Worm (Caenorhabditis elegans) whole organism, L1 larva: ENCODE results near the gene H12D21.11.
A peak's percentile ranks its signal among the peaks of the same experiment; 100 is the strongest.

Experiments
- C16A3.4 ChIP-seq: fragments of 150-350 bp; optimal IDR thresholded peaks from 2 replicates; lab custom pipeline; 2014; ENCODE audit warnings: missing biosample characterization, missing genetic modification characterization
- F16B12.6 ChIP-seq: fragments of 150-350 bp; optimal IDR thresholded peaks from 2 replicates; lab custom pipeline; 2014; ENCODE audit warnings: missing biosample characterization, missing genetic modification characterization
- Y116A8C.19 ChIP-seq: sonication (generic microtip); optimal IDR thresholded peaks from 2 replicates; lab custom pipeline; 2016; ENCODE audit warnings: missing compliant biosample characterization, missing genetic modification characterization, borderline replicate concordance
- aly-2 ChIP-seq: fragments of 150-350 bp; optimal IDR thresholded peaks from 2 replicates; lab custom pipeline; 2014; ENCODE audit warnings: missing biosample characterization, missing genetic modification characterization
- ama-1 ChIP-seq: fragments of 150-350 bp; optimal IDR thresholded peaks from 2 replicates; lab custom pipeline; 2014
- blmp-1 ChIP-seq: fragments of 150-350 bp; optimal IDR thresholded peaks from 2 replicates; lab custom pipeline; 2014; ENCODE audit warnings: missing biosample characterization, missing genetic modification characterization
- ceh-63 ChIP-seq: fragments of 200-800 bp; sonication (Bioruptor generic); optimal IDR thresholded peaks from 2 replicates; lab custom pipeline; 2018; ENCODE audit warnings: mild to moderate bottlenecking, missing genetic modification characterization, missing compliant biosample characterization
- ceh-82 ChIP-seq, 3 experiments: fragments of 150-350 bp in 1 of 3; sonication (generic microtip) in 2 of 3; optimal IDR thresholded peaks; 2 replicates each; lab custom pipeline; 2014 to 2017; ENCODE audit warnings: missing biosample characterization in 3 of 3, missing genetic modification characterization in 3 of 3
- ceh-88 ChIP-seq: fragments of 200-800 bp; sonication (Bioruptor generic); IDR thresholded peaks from 2 replicates; pipeline ENCODE4 v1.3.6; 2022; ENCODE audit warnings: missing genetic modification characterization, missing compliant biosample characterization
- dpl-1 ChIP-seq, 3 experiments: fragments of 150-350 bp in 2 of 3; sonication (generic microtip) in 1 of 3; optimal IDR thresholded peaks; 2 replicates each; lab custom pipeline; 2014 to 2017; ENCODE audit warnings: missing biosample characterization in 3 of 3, missing genetic modification characterization in 3 of 3, missing genetic modification reagents in 3 of 3
- efl-1 ChIP-seq, 4 experiments: fragments of 150-350 bp; optimal IDR thresholded peaks in 3 of 4; peaks in 1 of 4; 1 replicate in 1 of 4; 2 replicates in 3 of 4; lab custom pipeline; 2014; ENCODE audit warnings: missing biosample characterization in 2 of 4, missing genetic modification characterization in 2 of 4, missing genetic modification reagents in 2 of 4
- efl-3 ChIP-seq: fragments of 200-800 bp; sonication (Bioruptor generic); optimal IDR thresholded peaks from 2 replicates; lab custom pipeline; 2018; ENCODE audit warnings: mild to moderate bottlenecking, missing genetic modification characterization, missing compliant biosample characterization
- elt-3 ChIP-seq, 6 experiments: fragments of 150-350 bp in 1 of 6; sonication (generic microtip); optimal IDR thresholded peaks; 2 replicates each; lab custom pipeline; 2017 to 2018; ENCODE audit warnings: missing biosample characterization in 6 of 6, missing genetic modification characterization in 6 of 6, inconsistent platforms in 1 of 6
- fkh-4 ChIP-seq: sonication (generic microtip); optimal IDR thresholded peaks from 2 replicates; lab custom pipeline; 2016; ENCODE audit warnings: missing compliant biosample characterization, missing genetic modification characterization, borderline replicate concordance
- fkh-8 ChIP-seq: sonication (generic microtip); optimal IDR thresholded peaks from 2 replicates; lab custom pipeline; 2016; ENCODE audit warnings: mild to moderate bottlenecking, missing genetic modification characterization, missing compliant biosample characterization
- grh-1 ChIP-seq: fragments of 200-800 bp; sonication (Bioruptor generic); IDR thresholded peaks from 2 replicates; pipeline ENCODE4 v1.3.6; 2022; ENCODE audit warnings: missing genetic modification reagents, missing genetic modification characterization, missing compliant biosample characterization
- hlh-17 ChIP-seq: fragments of 200-800 bp; sonication (Bioruptor generic); optimal IDR thresholded peaks from 2 replicates; lab custom pipeline; 2018; ENCODE audit warnings: missing genetic modification characterization, mild to moderate bottlenecking, missing compliant biosample characterization, moderate library complexity, borderline replicate concordance
- jun-1 ChIP-seq: fragments of 150-350 bp; optimal IDR thresholded peaks from 2 replicates; lab custom pipeline; 2014; ENCODE audit warnings: missing biosample characterization, missing genetic modification reagents, missing genetic modification characterization
- lin-14 ChIP-seq: fragments of 200-800 bp; sonication (Bioruptor generic); optimal IDR thresholded peaks from 2 replicates; lab custom pipeline; 2018; ENCODE audit warnings: mild to moderate bottlenecking, missing genetic modification characterization, moderate library complexity, missing compliant biosample characterization
- lin-35 ChIP-seq, 2 experiments: fragments of 150-350 bp; optimal IDR thresholded peaks; 2 replicates each; lab custom pipeline; 2014; ENCODE audit warnings: missing biosample characterization in 2 of 2, missing genetic modification characterization in 2 of 2, missing genetic modification reagents in 2 of 2
- lsy-2 ChIP-seq, 2 experiments: fragments of 150-350 bp; optimal IDR thresholded peaks; 2 replicates each; lab custom pipeline; 2014; ENCODE audit warnings: missing biosample characterization in 2 of 2, missing genetic modification characterization in 2 of 2
- mdl-1 ChIP-seq, 2 experiments: fragments of 150-350 bp; optimal IDR thresholded peaks; 2 replicates each; lab custom pipeline; 2014 to 2017; ENCODE audit warnings: missing biosample characterization in 2 of 2, missing genetic modification characterization in 2 of 2, inconsistent platforms in 1 of 2
- mep-1 ChIP-seq: fragments of 150-350 bp; optimal IDR thresholded peaks from 2 replicates; lab custom pipeline; 2014; ENCODE audit warnings: missing biosample characterization, missing genetic modification characterization
- nhr-12 ChIP-seq: sonication (generic microtip); optimal IDR thresholded peaks from 2 replicates; lab custom pipeline; 2017; ENCODE audit warnings: missing biosample characterization, missing genetic modification characterization
- nhr-20 ChIP-seq: sonication (generic microtip); optimal IDR thresholded peaks from 2 replicates; lab custom pipeline; 2016; ENCODE audit warnings: mild to moderate bottlenecking, missing genetic modification characterization, missing compliant biosample characterization
- nhr-47 ChIP-seq: sonication (generic microtip); optimal IDR thresholded peaks from 2 replicates; lab custom pipeline; 2016; ENCODE audit warnings: mild to moderate bottlenecking, missing genetic modification characterization, moderate library complexity, missing compliant biosample characterization
- nhr-76 ChIP-seq: sonication (generic microtip); optimal IDR thresholded peaks from 2 replicates; lab custom pipeline; 2017; ENCODE audit warnings: missing biosample characterization, missing genetic modification characterization
- nhr-84 ChIP-seq: sonication (generic microtip); optimal IDR thresholded peaks from 2 replicates; lab custom pipeline; 2017; ENCODE audit warnings: missing biosample characterization, missing genetic modification characterization
- nhr-85 ChIP-seq: sonication (generic microtip); peaks from one replicate; lab custom pipeline; 2016; ENCODE audit warnings: missing genetic modification characterization, inconsistent platforms, missing compliant biosample characterization
- nhr-90 ChIP-seq: sonication (generic microtip); optimal IDR thresholded peaks from 2 replicates; lab custom pipeline; 2016; ENCODE audit warnings: mild to moderate bottlenecking, missing genetic modification characterization, missing compliant biosample characterization; ENCODE audit not compliant: poor library complexity
- pax-3 ChIP-seq: fragments of 200-800 bp; sonication (Bioruptor generic); optimal IDR thresholded peaks from 2 replicates; lab custom pipeline; 2018; ENCODE audit warnings: mild to moderate bottlenecking, missing genetic modification characterization, moderate library complexity, missing compliant biosample characterization
- rnt-1 ChIP-seq: sonication (generic microtip); optimal IDR thresholded peaks from 2 replicates; lab custom pipeline; 2016; ENCODE audit warnings: mild to moderate bottlenecking, missing genetic modification characterization, moderate library complexity, missing compliant biosample characterization
- skn-1 ChIP-seq: fragments of 150-350 bp; optimal IDR thresholded peaks from 2 replicates; lab custom pipeline; 2014; ENCODE audit warnings: missing biosample characterization, missing genetic modification characterization
- snu-23 ChIP-seq: sonication (generic microtip); optimal IDR thresholded peaks from 2 replicates; lab custom pipeline; 2016; ENCODE audit warnings: missing genetic modification characterization, missing compliant biosample characterization
- sptf-1 ChIP-seq: fragments of 150-350 bp; optimal IDR thresholded peaks from 2 replicates; lab custom pipeline; 2014; ENCODE audit warnings: missing biosample characterization, missing genetic modification characterization
- sup-37 ChIP-seq: fragments of 200-800 bp; sonication (Bioruptor generic); optimal IDR thresholded peaks from 2 replicates; lab custom pipeline; 2018; ENCODE audit warnings: mild to moderate bottlenecking, missing genetic modification characterization, missing compliant biosample characterization
- tbx-2 ChIP-seq: sonication (generic microtip); optimal IDR thresholded peaks from 2 replicates; lab custom pipeline; 2016; ENCODE audit warnings: missing genetic modification characterization, missing compliant biosample characterization
- tlp-1 ChIP-seq: fragments of 150-350 bp; optimal IDR thresholded peaks from 2 replicates; lab custom pipeline; 2014; ENCODE audit warnings: missing biosample characterization, missing genetic modification characterization
- unc-30 ChIP-seq: sonication (generic microtip); optimal IDR thresholded peaks from 2 replicates; lab custom pipeline; 2017; ENCODE audit warnings: missing biosample characterization, missing genetic modification characterization
- unc-86 ChIP-seq: sonication (generic microtip); optimal IDR thresholded peaks from 2 replicates; lab custom pipeline; 2016; ENCODE audit warnings: missing genetic modification characterization, missing compliant biosample characterization
- xbp-1 ChIP-seq: sonication (generic microtip); optimal IDR thresholded peaks from 2 replicates; lab custom pipeline; 2016; ENCODE audit warnings: missing genetic modification characterization, missing compliant biosample characterization
- ztf-11 ChIP-seq, 2 experiments: sonication (generic microtip); optimal IDR thresholded peaks; 2 replicates each; lab custom pipeline; 2016 to 2017; ENCODE audit warnings: missing genetic modification characterization in 2 of 2, missing biosample characterization in 1 of 2, missing compliant biosample characterization in 1 of 2

Gene H12D21.11

DNA sequence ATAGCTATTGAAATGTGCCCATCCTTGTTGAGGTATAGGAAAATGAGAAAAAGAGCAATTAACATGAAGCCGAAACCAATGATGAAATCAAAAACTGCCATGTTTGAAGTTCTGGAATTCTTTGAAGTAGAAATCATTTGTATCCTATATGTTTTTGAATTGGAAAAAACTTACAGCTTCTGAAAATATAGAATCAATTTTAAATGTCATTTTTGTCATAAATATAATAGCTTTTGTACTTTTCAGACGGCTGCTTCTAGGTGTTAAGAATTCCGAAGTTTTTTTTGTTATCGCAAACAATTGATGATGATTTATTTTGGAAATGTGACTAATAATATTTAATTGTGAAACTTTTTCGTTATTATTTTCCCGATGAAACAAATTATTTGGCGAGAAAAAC lies 31.3 kb downstream of the H12D21.11 start, which contains the start of gene C30G7.4:
TSS of gene C30G7.4 (minus strand) at position 101 of the 400 bp plus-strand sequence.
- TF ChIP-seq nhr-12 (tag; lab: Kevin White, UChicago) (no peak), hlh-17 (GFP tag; lab: Kevin White, UChicago) (no peak), elt-3 (tag; optimal IDR thresholded peaks at IDR 0.05; lab: Kevin White, UChicago) (no peak), efl-3 (GFP tag; lab: Kevin White, UChicago) (no peak), unc-30 (tag; lab: Kevin White, UChicago) (no peak), fkh-4 (tag; lab: Kevin White, UChicago) (no peak), Y116A8C.19 (tag; lab: Kevin White, UChicago) (no peak), fkh-8 (tag; lab: Kevin White, UChicago) (no peak), mdl-1 (tag; optimal IDR thresholded peaks at IDR 0.05; lab: Kevin White, UChicago) (no peak), nhr-84 (tag; lab: Kevin White, UChicago) (no peak), xbp-1 (tag; lab: Kevin White, UChicago) (no peak), dpl-1 (GFP tag; optimal IDR thresholded peaks at IDR 0.05; lab: Kevin White, UChicago) (no peak), tlp-1 (tag; lab: Kevin White, UChicago) (no peak), lsy-2 (tag; optimal IDR thresholded peaks at IDR 0.05; lab: Kevin White, UChicago) (no peak), blmp-1 (tag; lab: Kevin White, UChicago) (no peak), ama-1 (lab: Kevin White, UChicago) (no peak), sup-37 (no peak), nhr-47 (no peak)

DNA sequence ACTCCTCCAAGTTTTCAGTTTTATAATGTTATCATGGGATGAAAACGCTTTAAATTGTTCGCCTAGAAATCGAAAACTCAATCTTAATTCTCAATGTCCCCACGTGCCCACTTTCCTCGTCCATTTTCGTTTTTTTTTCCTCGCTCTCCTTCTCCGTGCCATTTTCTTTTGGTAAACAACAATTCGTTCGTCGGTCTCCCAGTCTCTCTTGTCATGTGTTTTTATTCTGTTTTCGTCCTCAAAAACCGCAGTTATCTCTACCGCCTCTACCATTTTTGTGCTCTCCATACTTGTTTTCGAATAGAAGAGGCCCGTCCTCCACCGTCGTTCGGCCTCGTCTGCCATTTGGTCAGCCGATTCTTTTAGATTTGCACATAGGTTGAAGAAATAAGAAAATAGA lies 32.9 kb downstream of the H12D21.11 start:
- TF ChIP-seq sup-37: no peak
- TF ChIP-seq grh-1 (GFP tag; lab: Robert Waterston, UW): no peak
- TF ChIP-seq elt-3 (tag; optimal IDR thresholded peaks at IDR 0.05; lab: Kevin White, UChicago): no peak
- TF ChIP-seq unc-86 (tag; lab: Kevin White, UChicago): no peak
- TF ChIP-seq ceh-82 (tag; optimal IDR thresholded peaks at IDR 0.05; lab: Kevin White, UChicago): no peak
- no peak for TF ChIP-seq sptf-1 (tag; lab: Kevin White, UChicago)
- TF ChIP-seq ceh-63 (GFP tag; lab: Kevin White, UChicago): no peak
- peak; percentile 23 for TF ChIP-seq nhr-20 (tag; lab: Kevin White, UChicago)
- TF ChIP-seq ztf-11 (tag; optimal IDR thresholded peaks at IDR 0.05; lab: Kevin White, UChicago): peak in 1 of 2 experiments; percentile 6
- TF ChIP-seq lsy-2 (tag; optimal IDR thresholded peaks at IDR 0.05; lab: Kevin White, UChicago): peak in 1 of 2 experiments; percentile 35
- TF ChIP-seq jun-1 (tag; lab: Kevin White, UChicago): no peak
- peak; percentile 29 for TF ChIP-seq C16A3.4 (tag; lab: Kevin White, UChicago)
- TF ChIP-seq ceh-88: 0 out of 2 replicates have a peak, but pooled peaks have one; percentile 7
- peak; percentile 83 for TF ChIP-seq blmp-1 (tag; lab: Kevin White, UChicago)
- TF ChIP-seq dpl-1 (GFP tag; optimal IDR thresholded peaks at IDR 0.05; lab: Kevin White, UChicago): peak; percentile 6 to 15 (median 6)
- TF ChIP-seq aly-2 (tag; lab: Kevin White, UChicago): no peak
- no peak for TF ChIP-seq skn-1 (tag; lab: Kevin White, UChicago)
- peak; percentile 36 for TF ChIP-seq ama-1 (lab: Kevin White, UChicago)
- peak; percentile 8 for TF ChIP-seq tbx-2
- TF ChIP-seq F16B12.6: no peak
- TF ChIP-seq efl-1 (optimal IDR thresholded peaks at IDR 0.05; lab: Kevin White, UChicago): peak; percentile 2 to 8
- TF ChIP-seq efl-1 (GFP tag; optimal IDR thresholded peaks at IDR 0.05 in 1 of 2; lab: Kevin White, UChicago): peak in 1 of 2 experiments; percentile 74
- no peak for TF ChIP-seq nhr-90
- no peak for TF ChIP-seq nhr-76 (tag; lab: Kevin White, UChicago)
- TF ChIP-seq lin-35 (GFP tag; optimal IDR thresholded peaks at IDR 0.05; lab: Kevin White, UChicago): peak; percentile 21 to 52
- TF ChIP-seq snu-23 (GFP tag; lab: Kevin White, UChicago): peak; percentile 45
- peak; percentile 0 for TF ChIP-seq fkh-8 (tag; lab: Kevin White, UChicago)
- no peak for TF ChIP-seq rnt-1
- TF ChIP-seq nhr-12 (tag; lab: Kevin White, UChicago): no peak
- TF ChIP-seq mep-1: peak; percentile 48
- peak; percentile 77 for TF ChIP-seq lin-14 (GFP tag; lab: Kevin White, UChicago)
- TF ChIP-seq tlp-1 (tag; lab: Kevin White, UChicago): no peak
- TF ChIP-seq nhr-85: no peak
- TF ChIP-seq pax-3 (tag; lab: Kevin White, UChicago): peak; percentile 51
- TF ChIP-seq mdl-1 (tag; optimal IDR thresholded peaks at IDR 0.05; lab: Kevin White, UChicago): peak in 1 of 2 experiments; percentile 70
